Worm (Caenorhabditis elegans): Measurements from ENCODE around the gene best-5.

DNA sequence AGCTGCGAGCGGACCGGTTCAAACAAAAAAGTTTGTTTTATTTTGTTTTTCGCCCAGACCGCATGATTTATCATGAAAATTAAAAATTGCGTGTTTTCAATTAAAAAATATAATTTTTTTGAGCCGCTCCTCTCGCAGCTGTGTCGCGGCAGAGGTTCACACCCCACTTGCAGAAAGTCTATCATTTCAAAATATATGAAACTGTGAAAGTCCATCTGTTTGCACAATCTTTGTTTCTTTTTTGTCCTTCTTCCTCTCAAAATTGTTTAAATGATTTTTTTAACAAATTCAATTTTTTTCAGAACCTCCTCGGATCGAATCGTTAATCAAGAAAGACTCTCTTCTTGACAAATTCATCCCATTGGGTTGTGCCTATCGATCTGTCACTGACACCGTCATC is 9.5 kb upstream of the best-5 start, which contains the start of gene tlk-1:
- TF ChIP-seq ama-1 (optimal IDR thresholded peaks at IDR 0.05) (no peak), scrt-1 (GFP tag; IDR thresholded peaks at IDR 0.05) (no peak), pes-1 (GFP tag; IDR thresholded peaks at IDR 0.05) (no peak), tbx-11 (GFP tag; IDR thresholded peaks at IDR 0.05) (no peak), hnd-1 (tag; optimal IDR thresholded peaks at IDR 0.05) (no peak), tra-4 (tag; optimal IDR thresholded peaks at IDR 0.05) (no peak), ceh-36 (tag; optimal IDR thresholded peaks at IDR 0.05) (no peak), flt-1 (GFP tag; IDR thresholded peaks at IDR 0.05) (no peak)

All from whole organism, early embryonic.